Worm (Caenorhabditis elegans): ENCODE measurements around the gene C11E4.7.

Gene C11E4.7

ce11 chrX:9637700-9638099 is 20.7 kb downstream of the C11E4.7 start (continued):
- TF ChIP-seq daf-19 (GFP tag; conservative IDR thresholded peaks at IDR 0.05) (peak; percentile 87), egl-27 (tag; optimal IDR thresholded peaks at IDR 0.05) (no peak), mxl-3 (GFP tag; optimal IDR thresholded peaks at IDR 0.05) (peak; percentile 41), zfp-3 (GFP tag; conservative IDR thresholded peaks at IDR 0.05) (no peak), rbr-2 (tag; optimal IDR thresholded peaks at IDR 0.05) (peak; percentile 58), snpc-1.2 (GFP tag; IDR thresholded peaks at IDR 0.05) (peak; percentile 89), pha-4 (GFP tag; IDR thresholded peaks at IDR 0.05) (peak; percentile 94), pha-4 (tag; optimal IDR thresholded peaks at IDR 0.05) (no peak), ceh-62 (tag; optimal IDR thresholded peaks at IDR 0.05) (no peak), tag-97 (GFP tag; IDR thresholded peaks at IDR 0.05) (0 out of 2 replicates have a peak, but pooled peaks have one; percentile 65), daf-8 (GFP tag; IDR thresholded peaks at IDR 0.05) (no peak), ama-1 (optimal IDR thresholded peaks at IDR 0.05) (no peak), Y75B8A.6 (GFP tag; IDR thresholded peaks at IDR 0.05) (peak; percentile 71; the same call in 1 of the 2 replicates), F37D6.2 (tag; optimal IDR thresholded peaks at IDR 0.05) (peak; percentile 32), hmg-1.1 (GFP tag; IDR thresholded peaks at IDR 0.05) (peak; percentile 87)

ce11 chrX:9638825-9639474 is 21.9 kb downstream of the C11E4.7 start:
- no peak for TF ChIP-seq ceh-20 (GFP tag; IDR thresholded peaks at IDR 0.05)
- no peak for TF ChIP-seq madf-5 (GFP tag; IDR thresholded peaks at IDR 0.05)
- no peak for TF ChIP-seq mxl-2 (GFP tag; conservative IDR thresholded peaks at IDR 0.05)
- no peak for TF ChIP-seq zag-1 (tag; optimal IDR thresholded peaks at IDR 0.05)
- TF ChIP-seq saeg-2 (GFP tag; IDR thresholded peaks at IDR 0.05), result no peak
- TF ChIP-seq pqm-1 (tag; optimal IDR thresholded peaks at IDR 0.05), result peak; percentile 48
- no peak for TF ChIP-seq ceh-28 (tag; optimal IDR thresholded peaks at IDR 0.05)
- TF ChIP-seq mdt-29 (GFP tag; IDR thresholded peaks at IDR 0.05), result no peak
- no peak for TF ChIP-seq daf-19 (GFP tag; conservative IDR thresholded peaks at IDR 0.05)
- no peak for TF ChIP-seq Y5F2A.4 (GFP tag; optimal IDR thresholded peaks at IDR 0.05)
- peak; percentile 71 for TF ChIP-seq hlh-30 (tag; optimal IDR thresholded peaks at IDR 0.05; ENCODE audit: insufficient read depth)
- no peak for TF ChIP-seq ceh-32 (tag; optimal IDR thresholded peaks at IDR 0.05; ENCODE audit: poor library complexity)
- TF ChIP-seq lin-39 (tag; optimal IDR thresholded peaks at IDR 0.05), result no peak
- peak in 1 of 2 experiments; percentile 24 for TF ChIP-seq lsy-2 (tag; optimal IDR thresholded peaks at IDR 0.05)
- TF ChIP-seq F26F4.8 (GFP tag; conservative IDR thresholded peaks at IDR 0.05), result no peak
- TF ChIP-seq dve-1 (tag; optimal IDR thresholded peaks at IDR 0.05; ENCODE audit: insufficient read depth), result peak; percentile 47
- peak in 1 of 2 experiments; percentile 8 for TF ChIP-seq hif-1 (tag; optimal IDR thresholded peaks at IDR 0.05)
- no peak for TF ChIP-seq dpl-1 (GFP tag; optimal IDR thresholded peaks at IDR 0.05)
- TF ChIP-seq mdl-1 (tag; optimal IDR thresholded peaks at IDR 0.05), result peak in 1 of 2 experiments; percentile 32
- no peak for TF ChIP-seq ceh-62 (tag; optimal IDR thresholded peaks at IDR 0.05)
- no peak for TF ChIP-seq skn-1 (tag; optimal IDR thresholded peaks at IDR 0.05)
- no peak for TF ChIP-seq nhr-10 (tag; optimal IDR thresholded peaks at IDR 0.05)
- TF ChIP-seq hlh-11 (tag; optimal IDR thresholded peaks at IDR 0.05), result peak; percentile 42
- TF ChIP-seq lin-15B (tag; optimal IDR thresholded peaks at IDR 0.05), result no peak
- TF ChIP-seq unc-62 (GFP tag; optimal IDR thresholded peaks at IDR 0.05 in 1 of 2), result peak in 1 of 2 experiments; percentile 58
- TF ChIP-seq unc-62 (tag; optimal IDR thresholded peaks at IDR 0.05), result no peak
- no peak for TF ChIP-seq daf-12 (tag; optimal IDR thresholded peaks at IDR 0.05)
- TF ChIP-seq nhr-28 (tag; optimal IDR thresholded peaks at IDR 0.05), result peak; percentile 60
- TF ChIP-seq jun-1 (tag; optimal IDR thresholded peaks at IDR 0.05), result no peak
- no peak for TF ChIP-seq nhr-102 (tag; optimal IDR thresholded peaks at IDR 0.05)
- TF ChIP-seq cey-2 (tag; optimal IDR thresholded peaks at IDR 0.05; ENCODE audit: borderline replicate concordance, insufficient read depth), result no peak
- no peak for TF ChIP-seq daf-16 (GFP tag; optimal IDR thresholded peaks at IDR 0.05)
- TF ChIP-seq daf-16 (tag; optimal IDR thresholded peaks at IDR 0.05), result peak; percentile 89
- no peak for TF ChIP-seq ces-1 (GFP tag; optimal IDR thresholded peaks at IDR 0.05)
- no peak for TF ChIP-seq ceh-44 (GFP tag; IDR thresholded peaks at IDR 0.05)
- TF ChIP-seq sdz-12 (GFP tag; optimal IDR thresholded peaks at IDR 0.05), result no peak
- TF ChIP-seq vab-7 (GFP tag; IDR thresholded peaks at IDR 0.05), result no peak
